Fruit fly (Drosophila melanogaster) whole organism, embryonic: ENCODE data around the gene CG17224.

Experiments
- Abd-B ChIP-seq: fragments of 200-800 bp; sonication (Bioruptor generic); optimal IDR thresholded peaks from 2 replicates; lab custom pipeline; 2018; ENCODE audit warnings: missing biosample characterization, mild to moderate bottlenecking, missing genetic modification characterization, moderate library complexity
- Adf1 ChIP-seq: fragments of 200-800 bp; sonication (Bioruptor generic); IDR thresholded peaks from 2 replicates; pipeline ENCODE4 v1.3.6; 2022; ENCODE audit warnings: missing biosample characterization, missing genetic modification characterization
- Atf3 ChIP-seq: fragments of 200-800 bp; sonication (Bioruptor generic); optimal IDR thresholded peaks from 3 replicates; lab custom pipeline; 2016; ENCODE audit warnings: missing biosample characterization, missing genetic modification characterization
- Bteb2 ChIP-seq: fragments of 200-800 bp; sonication (Bioruptor generic); optimal IDR thresholded peaks from 2 replicates; lab custom pipeline; 2016; ENCODE audit warnings: missing biosample characterization, missing genetic modification characterization
- C15 ChIP-seq: fragments of 200-800 bp; sonication (Bioruptor generic); IDR thresholded peaks from 3 replicates; pipeline ENCODE4 v1.3.6; 2022; ENCODE audit warnings: missing biosample characterization, missing genetic modification characterization
- CG10147 ChIP-seq: fragments of 200-800 bp; sonication (Bioruptor generic); optimal IDR thresholded peaks from 2 replicates; lab custom pipeline; 2019; ENCODE audit warnings: missing biosample characterization, mild to moderate bottlenecking, missing genetic modification characterization, moderate library complexity
- CG11456 ChIP-seq: fragments of 200-800 bp; sonication (Bioruptor generic); IDR thresholded peaks from 3 replicates; pipeline ENCODE4 v1.3.6; 2022; ENCODE audit warnings: missing biosample characterization, missing genetic modification characterization
- CG12942 ChIP-seq: fragments of 200-800 bp; sonication (Bioruptor generic); optimal IDR thresholded peaks from 3 replicates; lab custom pipeline; 2016; ENCODE audit warnings: missing biosample characterization, missing genetic modification characterization
- CG14050 ChIP-seq: fragments of 200-800 bp; sonication (Bioruptor generic); IDR thresholded peaks from 3 replicates; pipeline ENCODE4 v1.3.6; 2022; ENCODE audit warnings: missing biosample characterization, missing genetic modification characterization
- CG15011 ChIP-seq: fragments of 200-800 bp; sonication (Bioruptor generic); optimal IDR thresholded peaks from 3 replicates; lab custom pipeline; 2018; ENCODE audit warnings: missing biosample characterization, mild to moderate bottlenecking, missing genetic modification characterization
- CG15696 ChIP-seq: fragments of 200-800 bp; sonication (Bioruptor generic); optimal IDR thresholded peaks from 2 replicates; lab custom pipeline; 2019; ENCODE audit warnings: missing biosample characterization, mild to moderate bottlenecking, missing genetic modification characterization, moderate library complexity
- CG18476 ChIP-seq: fragments of 200-800 bp; sonication (Bioruptor generic); optimal IDR thresholded peaks from 2 replicates; lab custom pipeline; 2016; ENCODE audit warnings: missing biosample characterization, mild to moderate bottlenecking, missing genetic modification characterization
- CG2889 ChIP-seq: fragments of 200-800 bp; sonication (Bioruptor generic); IDR thresholded peaks from 3 replicates; pipeline ENCODE4 v1.3.6; 2022; ENCODE audit warnings: missing biosample characterization, missing genetic modification characterization
- CG30020 ChIP-seq: fragments of 200-800 bp; optimal IDR thresholded peaks from 2 replicates; lab custom pipeline; 2019; ENCODE audit warnings: missing biosample characterization, mild to moderate bottlenecking, missing genetic modification characterization, moderate library complexity
- CG30431 ChIP-seq: fragments of 200-800 bp; sonication (Bioruptor generic); optimal IDR thresholded peaks from 2 replicates; lab custom pipeline; 2017; ENCODE audit warnings: missing biosample characterization, missing genetic modification characterization
- CG31224 ChIP-seq: fragments of 200-800 bp; sonication (Bioruptor generic); IDR thresholded peaks from 2 replicates; pipeline ENCODE4 v1.3.6; 2022; ENCODE audit warnings: missing biosample characterization, missing genetic modification characterization
- CG3847 ChIP-seq: fragments of 200-800 bp; sonication (Bioruptor generic); IDR thresholded peaks from 2 replicates; pipeline ENCODE4 v1.3.6; 2022; ENCODE audit warnings: missing biosample characterization, missing genetic modification characterization
- CG3995 ChIP-seq: fragments of 200-800 bp; sonication (Bioruptor generic); optimal IDR thresholded peaks from 3 replicates; lab custom pipeline; 2016; ENCODE audit warnings: missing biosample characterization, missing genetic modification characterization
- CG4328 ChIP-seq: fragments of 200-800 bp; sonication (Bioruptor generic); optimal IDR thresholded peaks from 3 replicates; lab custom pipeline; 2017; ENCODE audit warnings: missing biosample characterization, missing genetic modification reagents, missing genetic modification characterization
- CG6683 ChIP-seq: fragments of 200-800 bp; sonication (Bioruptor generic); optimal IDR thresholded peaks from 2 replicates; lab custom pipeline; 2017; ENCODE audit warnings: missing biosample characterization, mild to moderate bottlenecking, missing genetic modification characterization, missing genetic modification reagents
- CG8478 ChIP-seq: fragments of >200 bp; optimal IDR thresholded peaks from 2 replicates; lab custom pipeline; 2018
- CG9215 ChIP-seq: fragments of 200-800 bp; sonication (Bioruptor generic); IDR thresholded peaks from 2 replicates; pipeline ENCODE4 v1.3.6; 2022; ENCODE audit warnings: missing biosample characterization, missing genetic modification characterization
- Dfd ChIP-seq, 2 experiments: fragments of >200 bp; optimal IDR thresholded peaks; 2 replicates each; lab custom pipeline; 2017; ENCODE audit warnings: missing biosample characterization in 2 of 2, missing genetic modification characterization in 2 of 2
- Elba2 ChIP-seq: fragments of 200-800 bp; sonication (Bioruptor generic); optimal IDR thresholded peaks from 3 replicates; lab custom pipeline; 2016; ENCODE audit warnings: missing biosample characterization, missing genetic modification characterization
- Ets65A ChIP-seq: fragments of 200-800 bp; sonication (Bioruptor generic); peaks from one replicate; lab custom pipeline; 2016; ENCODE audit warnings: missing biosample characterization, missing genetic modification characterization
- Hr3 ChIP-seq: fragments of 200-800 bp; sonication (Bioruptor generic); optimal IDR thresholded peaks from 3 replicates; lab custom pipeline; 2016; ENCODE audit warnings: missing biosample characterization, missing genetic modification characterization
- Jarid2 ChIP-seq: fragments of 200-800 bp; sonication (Bioruptor generic); optimal IDR thresholded peaks from 3 replicates; lab custom pipeline; 2017; ENCODE audit warnings: mild to moderate bottlenecking, missing biosample characterization, missing genetic modification reagents, missing genetic modification characterization
- MESR4 ChIP-seq: fragments of 200-800 bp; sonication (Bioruptor generic); optimal IDR thresholded peaks from 2 replicates; lab custom pipeline; 2018; ENCODE audit warnings: missing biosample characterization, mild to moderate bottlenecking, missing genetic modification characterization, moderate library complexity
- Mad ChIP-seq: fragments of 200-800 bp; sonication (Bioruptor generic); optimal IDR thresholded peaks from 2 replicates; lab custom pipeline; 2016; ENCODE audit warnings: missing biosample characterization, missing genetic modification characterization
- Rfx ChIP-seq: fragments of 200-800 bp; sonication (Bioruptor generic); IDR thresholded peaks from 2 replicates; pipeline ENCODE4 v1.3.6; 2022; ENCODE audit warnings: missing biosample characterization, missing genetic modification characterization
- Vsx1 ChIP-seq: fragments of 200-800 bp; sonication (Bioruptor generic); optimal IDR thresholded peaks from 2 replicates; lab custom pipeline; 2017; ENCODE audit warnings: missing biosample characterization, mild to moderate bottlenecking, missing genetic modification characterization, missing genetic modification reagents
- ara ChIP-seq: fragments of 200-800 bp; sonication (Bioruptor generic); IDR thresholded peaks from 2 replicates; pipeline ENCODE4 v1.3.6; 2022; ENCODE audit warnings: missing biosample characterization, missing genetic modification characterization
- btn ChIP-seq: fragments of 200-800 bp; sonication (Bioruptor generic); optimal IDR thresholded peaks from 2 replicates; lab custom pipeline; 2016; ENCODE audit warnings: missing biosample characterization, missing genetic modification characterization
- cas ChIP-seq: fragments of 200-800 bp; sonication (Bioruptor generic); IDR thresholded peaks from 2 replicates; pipeline ENCODE4 v1.3.6; 2022; ENCODE audit warnings: missing biosample characterization, missing genetic modification characterization
- dan ChIP-seq: fragments of 200-800 bp; sonication (Bioruptor generic); IDR thresholded peaks from 2 replicates; pipeline ENCODE4 v1.3.6; 2022; ENCODE audit warnings: missing biosample characterization, missing genetic modification characterization
- dysf ChIP-seq: fragments of 200-800 bp; sonication (Bioruptor generic); IDR thresholded peaks from 3 replicates; pipeline ENCODE4 v1.3.6; 2022; ENCODE audit warnings: missing biosample characterization, missing genetic modification characterization
- fd3F ChIP-seq: fragments of 200-800 bp; sonication (Bioruptor generic); optimal IDR thresholded peaks from 2 replicates; lab custom pipeline; 2018; ENCODE audit warnings: missing biosample characterization, mild to moderate bottlenecking, missing genetic modification characterization, moderate library complexity
- gcm ChIP-seq: fragments of 200-800 bp; sonication (Bioruptor generic); optimal IDR thresholded peaks from 2 replicates; lab custom pipeline; 2019; ENCODE audit warnings: missing biosample characterization, mild to moderate bottlenecking, missing genetic modification characterization, moderate library complexity
- her ChIP-seq: fragments of 200-800 bp; sonication (Bioruptor generic); optimal IDR thresholded peaks from 2 replicates; lab custom pipeline; 2016; ENCODE audit warnings: missing biosample characterization, missing genetic modification characterization
- inv ChIP-seq: fragments of 200-800 bp; sonication (Bioruptor generic); IDR thresholded peaks from 2 replicates; pipeline ENCODE4 v1.3.6; 2022; ENCODE audit warnings: missing biosample characterization, missing genetic modification characterization; ENCODE audit not compliant: partially characterized antibody
- jigr1 ChIP-seq: fragments of 200-800 bp; sonication (Bioruptor generic); IDR thresholded peaks from 3 replicates; pipeline ENCODE4 v1.3.6; 2022; ENCODE audit warnings: missing biosample characterization, missing genetic modification characterization
- lab ChIP-seq: fragments of 200-800 bp; sonication (Bioruptor generic); optimal IDR thresholded peaks from 3 replicates; lab custom pipeline; 2017; ENCODE audit warnings: missing biosample characterization, missing genetic modification characterization, mild to moderate bottlenecking, moderate library complexity, missing genetic modification reagents
- lbe ChIP-seq: fragments of 200-800 bp; sonication (Bioruptor generic); optimal IDR thresholded peaks from 2 replicates; lab custom pipeline; 2016; ENCODE audit warnings: missing biosample characterization, mild to moderate bottlenecking, missing genetic modification characterization
- mam ChIP-seq: fragments of 200-800 bp; sonication (Bioruptor generic); optimal IDR thresholded peaks from 3 replicates; lab custom pipeline; 2016; ENCODE audit warnings: missing biosample characterization, missing genetic modification characterization
- nau ChIP-seq: fragments of 200-800 bp; sonication (Bioruptor generic); optimal IDR thresholded peaks from 3 replicates; lab custom pipeline; 2017; ENCODE audit warnings: missing biosample characterization, mild to moderate bottlenecking, missing genetic modification characterization, missing genetic modification reagents
- oc ChIP-seq: fragments of 200-800 bp; sonication (Bioruptor generic); optimal IDR thresholded peaks from 2 replicates; lab custom pipeline; 2018; ENCODE audit warnings: missing biosample characterization, mild to moderate bottlenecking, missing genetic modification characterization, moderate library complexity
- peb ChIP-seq: fragments of 200-800 bp; sonication (Bioruptor generic); IDR thresholded peaks from 2 replicates; pipeline ENCODE4 v1.3.6; 2022; ENCODE audit warnings: missing biosample characterization, missing genetic modification characterization
- pum ChIP-seq: fragments of 200-800 bp; sonication (Bioruptor generic); optimal IDR thresholded peaks from 2 replicates; lab custom pipeline; 2016; ENCODE audit warnings: missing biosample characterization, missing genetic modification characterization
- repo ChIP-seq: fragments of 200-800 bp; sonication (Bioruptor generic); optimal IDR thresholded peaks from 2 replicates; lab custom pipeline; 2016; ENCODE audit warnings: missing biosample characterization, missing genetic modification characterization
- schlank ChIP-seq: fragments of 200-800 bp; sonication (Bioruptor generic); optimal IDR thresholded peaks from 2 replicates; lab custom pipeline; 2018; ENCODE audit warnings: missing biosample characterization, mild to moderate bottlenecking, missing genetic modification characterization
- zen ChIP-seq: fragments of 200-800 bp; sonication (Bioruptor generic); optimal IDR thresholded peaks from 3 replicates; lab custom pipeline; 2018; ENCODE audit warnings: missing biosample characterization, mild to moderate bottlenecking, missing genetic modification characterization, moderate library complexity

Gene CG17224

dm6 chr2L:3058772-3059623, 40.9 kb upstream of the CG17224 start (continued):
- TF ChIP-seq CG15696 (tag; lab: Kevin White, UChicago) = no peak
- TF ChIP-seq schlank (tag; lab: Kevin White, UChicago) = no peak
- TF ChIP-seq inv (GFP tag; lab: Robert Waterston, UW) = no peak
- no peak for TF ChIP-seq btn (GFP tag; lab: Kevin White, UChicago)
- no peak for TF ChIP-seq Jarid2
- no peak for TF ChIP-seq oc (tag; lab: Kevin White, UChicago)
- TF ChIP-seq cas (GFP tag; lab: Robert Waterston, UW) = 0 out of 2 replicates have a peak, but pooled peaks have one; percentile 5
- no peak for TF ChIP-seq lbe (GFP tag; lab: Kevin White, UChicago)
- TF ChIP-seq CG2889 (GFP tag; lab: Robert Waterston, UW) = no peak
- TF ChIP-seq Abd-B (GFP tag; lab: Kevin White, UChicago) = no peak
- no peak for TF ChIP-seq Ets65A (GFP tag; lab: Kevin White, UChicago)
- TF ChIP-seq CG6683 (GFP tag; lab: Kevin White, UChicago) = no peak
- no peak for TF ChIP-seq fd3F (GFP tag; lab: Kevin White, UChicago)
- TF ChIP-seq her (GFP tag; lab: Kevin White, UChicago) = no peak
- no peak for TF ChIP-seq CG12942 (GFP tag; lab: Kevin White, UChicago)
- TF ChIP-seq CG8478 (lab: Kevin White, UChicago) = no peak
- TF ChIP-seq CG3847 (GFP tag; lab: Robert Waterston, UW) = peak; percentile 39; the same call in 1 of the 2 replicates
- TF ChIP-seq Bteb2 = no peak
- no peak for TF ChIP-seq CG10147
- no peak for TF ChIP-seq jigr1
- no peak for TF ChIP-seq dan (GFP tag; lab: Robert Waterston, UW)
- no peak for TF ChIP-seq peb
- peak; percentile 44 for TF ChIP-seq CG9215
- 0 out of 2 replicates have a peak, but pooled peaks have one; percentile 9 for TF ChIP-seq ara (GFP tag; lab: Robert Waterston, UW)
- TF ChIP-seq MESR4 = no peak
- no peak for TF ChIP-seq nau (GFP tag; lab: Kevin White, UChicago)
- TF ChIP-seq CG30020 (tag; lab: Kevin White, UChicago) = no peak
- TF ChIP-seq CG18476 (GFP tag; lab: Kevin White, UChicago) = peak; percentile 94
- TF ChIP-seq Hr3 (GFP tag; lab: Kevin White, UChicago) = no peak
- TF ChIP-seq CG3995 (GFP tag; lab: Kevin White, UChicago) = no peak
- TF ChIP-seq dysf = peak; percentile 67
- no peak; the same call in 1 of the 2 replicates for TF ChIP-seq CG31224 (GFP tag; lab: Robert Waterston, UW)
- no peak for TF ChIP-seq CG11456 (GFP tag; lab: Robert Waterston, UW)
- TF ChIP-seq Rfx (GFP tag; lab: Robert Waterston, UW) = peak; percentile 80
- no peak for TF ChIP-seq C15 (GFP tag; lab: Robert Waterston, UW)
- no peak for TF ChIP-seq CG30431 (GFP tag; lab: Kevin White, UChicago)
- TF ChIP-seq lab = no peak
- TF ChIP-seq gcm = no peak
- no peak for TF ChIP-seq Vsx1 (GFP tag; lab: Kevin White, UChicago)
- peak; percentile 52 for TF ChIP-seq mam
- TF ChIP-seq Atf3 (GFP tag; lab: Kevin White, UChicago) = no peak
- TF ChIP-seq CG4328 (GFP tag; lab: Kevin White, UChicago) = no peak
- TF ChIP-seq Dfd (GFP tag; optimal IDR thresholded peaks at IDR 0.05; lab: Kevin White, UChicago) = no peak
- TF ChIP-seq zen (tag; lab: Kevin White, UChicago) = no peak
- TF ChIP-seq CG14050 = peak; percentile 9; the same call in 1 of the 3 replicates
- no peak for TF ChIP-seq Elba2 (GFP tag; lab: Kevin White, UChicago)
- TF ChIP-seq Mad (GFP tag; lab: Kevin White, UChicago) = no peak
- no peak for TF ChIP-seq repo (GFP tag; lab: Kevin White, UChicago)
- no peak for TF ChIP-seq CG15011 (GFP tag; lab: Kevin White, UChicago)
- TF ChIP-seq Adf1 (GFP tag; lab: Robert Waterston, UW) = no peak
- no peak for TF ChIP-seq pum (GFP tag; lab: Kevin White, UChicago)
